Worm (Caenorhabditis elegans): ENCODE measurements around the gene ZK616.2.

The ZK616.2 gene

ce11 chrIV:5368860-5369259 is 28.8 kb upstream of the ZK616.2 start (continued):
- TF ChIP-seq nhr-84 (tag; optimal IDR thresholded peaks at IDR 0.05), result no peak
- TF ChIP-seq lin-14 (GFP tag; optimal IDR thresholded peaks at IDR 0.05), result peak; percentile 71
- no peak for TF ChIP-seq sup-37 (GFP tag; optimal IDR thresholded peaks at IDR 0.05)
- no peak for TF ChIP-seq mab-9 (GFP tag; IDR thresholded peaks at IDR 0.05)
- no peak for TF ChIP-seq mef-2 (tag; optimal IDR thresholded peaks at IDR 0.05)
- peak; percentile 38 to 45 for TF ChIP-seq lsy-2 (tag; optimal IDR thresholded peaks at IDR 0.05)
- no peak for TF ChIP-seq hlh-4 (tag; optimal IDR thresholded peaks at IDR 0.05)
- peak; percentile 37 to 47 for TF ChIP-seq efl-1 (optimal IDR thresholded peaks at IDR 0.05)
- TF ChIP-seq efl-1 (GFP tag; optimal IDR thresholded peaks at IDR 0.05 in 1 of 2), result peak in 1 of 2 experiments; percentile 46
- no peak for TF ChIP-seq alr-1 (tag; optimal IDR thresholded peaks at IDR 0.05; ENCODE audit: borderline replicate concordance)

ce11 chrIV:5369414-5369813 is 28.2 kb upstream of the ZK616.2 start, which contains the start of gene F41H10.3:
Gene F41H10.3, plus strand, starts transcription at chrIV:5369801.
- TF ChIP-seq efl-1 (optimal IDR thresholded peaks at IDR 0.05) (peak in 1 of 2 experiments; percentile 6), efl-1 (GFP tag; optimal IDR thresholded peaks at IDR 0.05 in 1 of 2) (peak; percentile 4 to 59), hpl-2 (GFP tag; optimal IDR thresholded peaks at IDR 0.05) (no peak), irx-1 (tag; optimal IDR thresholded peaks at IDR 0.05) (peak; percentile 2), lin-15B (tag; optimal IDR thresholded peaks at IDR 0.05) (no peak)

- TF ChIP-seq lin-13 (GFP tag; optimal IDR thresholded peaks at IDR 0.05) (no peak), ceh-88 (GFP tag; IDR thresholded peaks at IDR 0.05) (no peak), sptf-1 (tag; optimal IDR thresholded peaks at IDR 0.05) (no peak), unc-86 (tag; optimal IDR thresholded peaks at IDR 0.05) (no peak), nhr-28 (tag; optimal IDR thresholded peaks at IDR 0.05) (no peak), nhr-237 (tag; optimal IDR thresholded peaks at IDR 0.05) (no peak), aly-2 (tag; optimal IDR thresholded peaks at IDR 0.05) (no peak), C16A3.4 (tag; optimal IDR thresholded peaks at IDR 0.05) (no peak), egl-27 (tag; optimal IDR thresholded peaks at IDR 0.05) (no peak), unc-130 (tag; optimal IDR thresholded peaks at IDR 0.05) (no peak), nhr-71 (tag; optimal IDR thresholded peaks at IDR 0.05) (no peak)
Measured at ce11 chrIV:5370914-5371313, 26.7 kb upstream of the ZK616.2 start.

DNA sequence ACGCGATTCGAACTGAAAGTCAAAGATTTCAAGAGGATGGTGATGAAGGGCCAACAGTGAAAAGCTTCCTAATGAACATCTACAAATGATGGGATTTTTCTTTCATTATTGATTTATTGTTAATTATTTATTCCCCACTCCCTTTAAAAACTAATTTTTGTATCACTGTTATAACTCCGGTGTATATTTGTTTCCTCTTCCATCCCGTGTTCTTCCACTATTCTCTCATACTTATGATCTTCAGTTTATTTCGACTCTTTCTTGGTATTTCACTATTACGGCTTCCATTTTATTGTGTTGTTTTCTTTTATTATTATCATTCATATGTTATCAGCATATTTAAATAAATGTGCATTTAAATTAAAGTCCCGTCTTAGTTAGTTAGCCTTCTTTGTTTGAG is 23.3 kb upstream of the ZK616.2 start:
- no peak for TF ChIP-seq isw-1 (GFP tag; IDR thresholded peaks at IDR 0.05)
- TF ChIP-seq mdl-1 (tag; optimal IDR thresholded peaks at IDR 0.05), result no peak
- no peak for TF ChIP-seq grh-1 (GFP tag; IDR thresholded peaks at IDR 0.05)
- no peak for TF ChIP-seq dsc-1 (tag; optimal IDR thresholded peaks at IDR 0.05)
- TF ChIP-seq nhr-76 (tag; optimal IDR thresholded peaks at IDR 0.05), result no peak
- TF ChIP-seq ceh-8 (GFP tag; optimal IDR thresholded peaks at IDR 0.05), result no peak
- TF ChIP-seq lin-35 (GFP tag; optimal IDR thresholded peaks at IDR 0.05), result no peak
- TF ChIP-seq lsy-2 (tag; optimal IDR thresholded peaks at IDR 0.05), result no peak
- TF ChIP-seq unc-130 (tag; optimal IDR thresholded peaks at IDR 0.05), result no peak
- TF ChIP-seq nhr-71 (tag; optimal IDR thresholded peaks at IDR 0.05), result no peak
- no peak for TF ChIP-seq C34B4.2 (tag; optimal IDR thresholded peaks at IDR 0.05)

ce11 chrIV:5374946-5375345 is 22.7 kb upstream of the ZK616.2 start:
- no peak for TF ChIP-seq efl-1 (optimal IDR thresholded peaks at IDR 0.05)
- TF ChIP-seq efl-1 (GFP tag; optimal IDR thresholded peaks at IDR 0.05 in 1 of 2), result no peak
- no peak for TF ChIP-seq pqm-1 (tag; optimal IDR thresholded peaks at IDR 0.05)
- no peak for TF ChIP-seq C34B4.2 (tag; optimal IDR thresholded peaks at IDR 0.05)
- no peak for TF ChIP-seq aha-1 (tag; optimal IDR thresholded peaks at IDR 0.05)
- TF ChIP-seq jun-1 (tag; optimal IDR thresholded peaks at IDR 0.05), result no peak
- TF ChIP-seq egl-13 (tag; optimal IDR thresholded peaks at IDR 0.05), result no peak
- TF ChIP-seq blmp-1 (tag; optimal IDR thresholded peaks at IDR 0.05), result no peak
- TF ChIP-seq fkh-8 (tag; optimal IDR thresholded peaks at IDR 0.05), result no peak
- TF ChIP-seq alr-1 (tag; optimal IDR thresholded peaks at IDR 0.05; ENCODE audit: borderline replicate concordance), result no peak

Data from whole organism, L1 larva.